Fruit fly (Drosophila melanogaster): Measurements from ENCODE around the gene CG43050.

DNA sequence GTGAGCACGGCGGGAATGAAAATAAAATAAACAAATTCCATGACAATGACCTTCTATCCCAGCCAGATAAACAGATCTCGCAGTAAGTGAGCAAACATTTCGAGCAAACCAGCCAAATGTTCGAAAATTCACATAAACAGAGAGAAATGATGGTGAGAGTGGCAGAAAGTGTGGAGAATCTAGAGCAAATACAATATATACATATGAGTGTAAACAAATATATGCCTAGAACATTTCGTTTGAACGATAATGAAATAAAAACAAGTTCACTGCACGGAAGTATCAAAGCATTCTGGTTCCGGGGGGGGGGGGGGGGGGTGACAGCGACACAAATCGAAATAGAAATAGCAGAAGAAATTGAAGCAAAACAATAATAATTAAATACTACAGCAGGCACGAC is 17.6 kb upstream of the CG43050 start:
- no peak for TF ChIP-seq CG8765 (GFP tag; IDR thresholded peaks at IDR 0.05)
- no peak for TF ChIP-seq Dip2 (GFP tag; IDR thresholded peaks at IDR 0.05)
- no peak for TF ChIP-seq ttk (GFP tag; IDR thresholded peaks at IDR 0.05)

Measured in whole organism, embryonic.